Worm (Caenorhabditis elegans) whole organism, L1 larva: Measurements from ENCODE around the gene oac-38.

Experiments
- nhr-11 ChIP-seq: fragments of 150-350 bp; optimal IDR thresholded peaks from 2 replicates; lab custom pipeline; 2014; ENCODE audit warnings: missing biosample characterization, missing genetic modification characterization
- nhr-71 ChIP-seq: sonication (generic microtip); optimal IDR thresholded peaks from 2 replicates; lab custom pipeline; 2016; ENCODE audit warnings: mild to moderate bottlenecking, missing genetic modification characterization, moderate library complexity, missing compliant biosample characterization
- sox-4 ChIP-seq: sonication (generic microtip); optimal IDR thresholded peaks from 2 replicates; lab custom pipeline; 2016; ENCODE audit warnings: missing genetic modification characterization, missing compliant biosample characterization
- ztf-11 ChIP-seq, 2 experiments: sonication (generic microtip); optimal IDR thresholded peaks; 2 replicates each; lab custom pipeline; 2016 to 2017; ENCODE audit warnings: missing genetic modification characterization in 2 of 2, missing biosample characterization in 1 of 2, missing compliant biosample characterization in 1 of 2

DNA sequence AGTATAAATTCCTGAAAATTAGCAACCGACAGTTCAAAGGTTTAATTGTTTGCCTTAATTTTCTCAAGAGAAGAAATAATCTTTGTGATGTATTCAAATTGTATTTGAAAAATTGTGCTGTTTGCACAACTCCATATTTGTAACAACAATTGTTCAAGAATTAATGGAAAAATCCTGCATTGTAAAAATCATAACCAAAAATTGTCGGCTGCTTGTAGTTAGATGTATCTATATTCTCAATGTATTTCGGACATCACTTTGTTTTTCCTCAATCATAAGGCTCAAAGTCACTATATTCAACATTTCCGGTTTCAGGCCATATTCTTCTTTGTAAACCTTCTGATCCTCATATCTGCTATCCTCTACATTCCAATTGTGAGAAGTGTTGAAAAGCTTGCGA, 10.1 kb downstream of the oac-38 start:
- no peak for TF ChIP-seq ztf-11 (tag; optimal IDR thresholded peaks at IDR 0.05; lab: Kevin White, UChicago)
- TF ChIP-seq sox-4: no peak
- no peak for TF ChIP-seq nhr-71
- no peak for TF ChIP-seq nhr-11 (tag; lab: Kevin White, UChicago)
